Worm (Caenorhabditis elegans) whole organism, L4 larva: ENCODE results near the gene aakb-2.

Experiments
- F37D6.2 ChIP-seq: sonication (generic microtip); optimal IDR thresholded peaks from 2 replicates; lab custom pipeline; 2016; ENCODE audit warnings: mild to moderate bottlenecking, missing genetic modification characterization, missing compliant biosample characterization
- T20F7.1 ChIP-seq: fragments of 200-800 bp; sonication (Bioruptor generic); optimal IDR thresholded peaks from 2 replicates; lab custom pipeline; 2018; ENCODE audit warnings: mild to moderate bottlenecking, missing genetic modification characterization, missing compliant biosample characterization
- Y105C5A.15 ChIP-seq: fragments of 200-800 bp; sonication (Bioruptor generic); IDR thresholded peaks from 2 replicates; pipeline ENCODE4 v1.3.6; 2022; ENCODE audit warnings: missing genetic modification characterization, missing compliant biosample characterization
- Y75B8A.6 ChIP-seq: fragments of 200-800 bp; sonication (Bioruptor generic); IDR thresholded peaks from 2 replicates; pipeline ENCODE4 v1.3.6; 2022; ENCODE audit warnings: missing genetic modification reagents, missing genetic modification characterization, missing compliant biosample characterization
- ZK546.5 ChIP-seq, 2 experiments: sonication (generic microtip); optimal IDR thresholded peaks; 2 replicates each; lab custom pipeline; 2017; ENCODE audit warnings: missing biosample characterization in 2 of 2, missing genetic modification characterization in 2 of 2
- ama-1 ChIP-seq: fragments of 150-350 bp; optimal IDR thresholded peaks from 2 replicates; lab custom pipeline; 2014; ENCODE audit warnings: inconsistent platforms, mixed read lengths
- attf-4 ChIP-seq: sonication (generic microtip); optimal IDR thresholded peaks from 3 replicates; lab custom pipeline; 2017; ENCODE audit warnings: missing biosample characterization, missing genetic modification characterization
- ceh-32 ChIP-seq: sonication (generic microtip); optimal IDR thresholded peaks from 2 replicates; lab custom pipeline; 2016; ENCODE audit warnings: mild to moderate bottlenecking, missing genetic modification characterization, missing compliant biosample characterization; ENCODE audit not compliant: poor library complexity
- ceh-62 ChIP-seq: sonication (generic microtip); optimal IDR thresholded peaks from 2 replicates; lab custom pipeline; 2017; ENCODE audit warnings: missing biosample characterization, missing genetic modification characterization
- ctbp-1 ChIP-seq: fragments of 200-800 bp; sonication (Bioruptor generic); IDR thresholded peaks from 2 replicates; pipeline ENCODE4 v1.3.6; 2022; ENCODE audit warnings: missing genetic modification reagents, missing genetic modification characterization, missing compliant biosample characterization
- daf-16 ChIP-seq, 3 experiments: sonication (generic microtip); optimal IDR thresholded peaks; 2 replicates each; lab custom pipeline; 2016 to 2017; ENCODE audit warnings: missing genetic modification characterization in 3 of 3, missing genetic modification reagents in 3 of 3, mild to moderate bottlenecking in 2 of 3, missing compliant biosample characterization in 2 of 3, missing biosample characterization in 1 of 3, moderate library complexity in 1 of 3
- dmd-6 ChIP-seq: fragments of 200-800 bp; sonication (Bioruptor generic); IDR thresholded peaks from 2 replicates; pipeline ENCODE4 v1.3.6; 2022; ENCODE audit warnings: missing genetic modification reagents, missing genetic modification characterization, missing compliant biosample characterization
- dpl-1 ChIP-seq: fragments of 150-350 bp; optimal IDR thresholded peaks from 2 replicates; lab custom pipeline; 2014; ENCODE audit warnings: missing biosample characterization, missing genetic modification reagents, missing genetic modification characterization
- dve-1 ChIP-seq: sonication (generic microtip); optimal IDR thresholded peaks from 2 replicates; lab custom pipeline; 2017; ENCODE audit warnings: antibody characterized with exemption, mild to moderate bottlenecking, missing genetic modification characterization, missing compliant biosample characterization; ENCODE audit not compliant: insufficient read depth
- egl-27 ChIP-seq: sonication (generic microtip); optimal IDR thresholded peaks from 3 replicates; lab custom pipeline; 2017; ENCODE audit warnings: missing biosample characterization, missing genetic modification reagents, missing genetic modification characterization
- fkh-10 ChIP-seq: fragments of 150-350 bp; optimal IDR thresholded peaks from 2 replicates; lab custom pipeline; 2014; ENCODE audit warnings: missing biosample characterization, missing genetic modification reagents, missing genetic modification characterization
- fos-1 ChIP-seq: fragments of 150-350 bp; optimal IDR thresholded peaks from 2 replicates; lab custom pipeline; 2014; ENCODE audit warnings: missing biosample characterization, missing genetic modification characterization
- hlh-11 ChIP-seq: fragments of 200-800 bp; sonication (Bioruptor generic); optimal IDR thresholded peaks from 2 replicates; lab custom pipeline; 2018; ENCODE audit warnings: mild to moderate bottlenecking, missing genetic modification characterization, missing compliant biosample characterization
- hlh-30 ChIP-seq: sonication (generic microtip); optimal IDR thresholded peaks from 2 replicates; lab custom pipeline; 2017; ENCODE audit warnings: antibody characterized with exemption, mild to moderate bottlenecking, missing genetic modification characterization, missing compliant biosample characterization; ENCODE audit not compliant: insufficient read depth
- hmg-1.1 ChIP-seq: fragments of 200-800 bp; sonication (Bioruptor generic); IDR thresholded peaks from 2 replicates; pipeline ENCODE4 v1.3.6; 2022; ENCODE audit warnings: missing genetic modification reagents, missing genetic modification characterization, missing compliant biosample characterization
- jun-1 ChIP-seq: fragments of 150-350 bp; optimal IDR thresholded peaks from 2 replicates; lab custom pipeline; 2014; ENCODE audit warnings: missing biosample characterization, missing genetic modification reagents, missing genetic modification characterization
- lin-1 ChIP-seq: fragments of 200-800 bp; sonication (Bioruptor generic); IDR thresholded peaks from 2 replicates; pipeline ENCODE4 v1.3.6; 2022; ENCODE audit warnings: missing genetic modification reagents, missing genetic modification characterization, missing compliant biosample characterization
- lsy-2 ChIP-seq, 2 experiments: fragments of 150-350 bp in 1 of 2; sonication (generic microtip) in 1 of 2; optimal IDR thresholded peaks; 2 replicates each; lab custom pipeline; 2014 to 2017; ENCODE audit warnings: missing biosample characterization in 2 of 2, missing genetic modification characterization in 2 of 2
- madf-5 ChIP-seq, 2 experiments: fragments of 200-800 bp; sonication (Bioruptor generic); IDR thresholded peaks; 2 replicates each; pipeline ENCODE4 v1.3.6; 2022; ENCODE audit warnings: missing compliant biosample characterization in 2 of 2, missing genetic modification characterization in 2 of 2
- mdl-1 ChIP-seq, 2 experiments: fragments of 150-350 bp in 1 of 2; sonication (generic microtip) in 1 of 2; optimal IDR thresholded peaks; 2 replicates each; lab custom pipeline; 2014 to 2017; ENCODE audit warnings: missing biosample characterization in 2 of 2, missing genetic modification characterization in 2 of 2
- mes-2 ChIP-seq: sonication (generic microtip); optimal IDR thresholded peaks from 2 replicates; lab custom pipeline; 2016; ENCODE audit warnings: missing genotype, mild to moderate bottlenecking, missing genetic modification characterization, missing compliant biosample characterization; ENCODE audit not compliant: poor library complexity, severe bottlenecking
- nhr-25 ChIP-seq: sonication (generic microtip); optimal IDR thresholded peaks from 2 replicates; lab custom pipeline; 2017; ENCODE audit warnings: missing genetic modification characterization, mild to moderate bottlenecking, missing compliant biosample characterization, antibody characterized with exemption, moderate library complexity, borderline replicate concordance; ENCODE audit not compliant: insufficient read depth
- nhr-28 ChIP-seq: fragments of 150-350 bp; optimal IDR thresholded peaks from 2 replicates; lab custom pipeline; 2014; ENCODE audit warnings: missing biosample characterization, missing genetic modification characterization
- nhr-41 ChIP-seq: fragments of 200-800 bp; sonication (Bioruptor generic); IDR thresholded peaks from 2 replicates; pipeline ENCODE4 v1.3.6; 2022; ENCODE audit warnings: missing genetic modification reagents, missing genetic modification characterization, missing compliant biosample characterization
- nhr-48 ChIP-seq: sonication (generic microtip); optimal IDR thresholded peaks from 2 replicates; lab custom pipeline; 2016; ENCODE audit warnings: mild to moderate bottlenecking, missing genetic modification characterization, missing compliant biosample characterization
- pha-4 ChIP-seq, 2 experiments: fragments of 150-350 bp in 1 of 2; fragments of 200-800 bp in 1 of 2; sonication (Bioruptor generic) in 1 of 2; IDR thresholded peaks in 1 of 2; optimal IDR thresholded peaks in 1 of 2; 2 replicates each; pipeline versions ENCODE4 v1.3.6 to Lab custom; 2014 to 2022; ENCODE audit warnings: missing genetic modification characterization in 2 of 2, missing genetic modification reagents in 2 of 2, missing biosample characterization in 1 of 2, missing compliant biosample characterization in 1 of 2
- pqm-1 ChIP-seq: sonication (generic microtip); optimal IDR thresholded peaks from 2 replicates; lab custom pipeline; 2017; ENCODE audit warnings: missing biosample characterization, missing genetic modification characterization
- sdz-12 ChIP-seq: fragments of 200-800 bp; sonication (Bioruptor generic); optimal IDR thresholded peaks from 2 replicates; lab custom pipeline; 2018; ENCODE audit warnings: mild to moderate bottlenecking, missing genetic modification characterization, missing compliant biosample characterization
- set-16 ChIP-seq: fragments of 200-800 bp; sonication (Bioruptor generic); IDR thresholded peaks from 2 replicates; pipeline ENCODE4 v1.3.6; 2022; ENCODE audit warnings: missing genetic modification reagents, missing genetic modification characterization, missing compliant biosample characterization
- skn-1 ChIP-seq: fragments of 150-350 bp; optimal IDR thresholded peaks from 2 replicates; lab custom pipeline; 2014; ENCODE audit warnings: missing biosample characterization, missing genetic modification characterization
- snpc-4 ChIP-seq: fragments of 150-350 bp; optimal IDR thresholded peaks from 2 replicates; lab custom pipeline; 2014; ENCODE audit warnings: missing biosample characterization, missing genetic modification characterization
- spr-3 ChIP-seq: fragments of 200-800 bp; sonication (Bioruptor generic); optimal IDR thresholded peaks from 2 replicates; lab custom pipeline; 2018; ENCODE audit warnings: mild to moderate bottlenecking, missing genetic modification characterization, missing compliant biosample characterization
- tag-97 ChIP-seq: fragments of 200-800 bp; sonication (Bioruptor generic); IDR thresholded peaks from 2 replicates; pipeline ENCODE4 v1.3.6; 2022; ENCODE audit warnings: missing genetic modification characterization, missing compliant biosample characterization
- tra-1 ChIP-seq: fragments of 200-800 bp; sonication (Bioruptor generic); IDR thresholded peaks from 2 replicates; pipeline ENCODE4 v1.3.6; 2022; ENCODE audit warnings: missing genetic modification reagents, missing genetic modification characterization, missing compliant biosample characterization
- unc-39 ChIP-seq: sonication (generic microtip); optimal IDR thresholded peaks from 2 replicates; lab custom pipeline; 2017; ENCODE audit warnings: missing biosample characterization, missing genetic modification characterization
- unc-62 ChIP-seq, 3 experiments: fragments of 150-350 bp in 1 of 3; sonication (generic microtip); optimal IDR thresholded peaks in 2 of 3; peaks in 1 of 3; 1 replicate in 1 of 3; 2 replicates in 2 of 3; lab custom pipeline; 2014 to 2017; ENCODE audit warnings: missing biosample characterization in 3 of 3, missing genetic modification characterization in 3 of 3, missing genetic modification reagents in 3 of 3, missing genotype in 1 of 3
- vab-7 ChIP-seq: fragments of 200-800 bp; sonication (Bioruptor generic); IDR thresholded peaks from 2 replicates; pipeline ENCODE4 v1.3.6; 2022; ENCODE audit warnings: missing genetic modification reagents, missing genetic modification characterization, missing compliant biosample characterization
- zip-2 ChIP-seq: fragments of 150-350 bp; optimal IDR thresholded peaks from 2 replicates; lab custom pipeline; 2014; ENCODE audit warnings: missing biosample characterization, missing genetic modification characterization
- ztf-11 ChIP-seq: fragments of 150-350 bp; optimal IDR thresholded peaks from 2 replicates; lab custom pipeline; 2014; ENCODE audit warnings: missing biosample characterization, missing genetic modification characterization

Gene aakb-2

DNA sequence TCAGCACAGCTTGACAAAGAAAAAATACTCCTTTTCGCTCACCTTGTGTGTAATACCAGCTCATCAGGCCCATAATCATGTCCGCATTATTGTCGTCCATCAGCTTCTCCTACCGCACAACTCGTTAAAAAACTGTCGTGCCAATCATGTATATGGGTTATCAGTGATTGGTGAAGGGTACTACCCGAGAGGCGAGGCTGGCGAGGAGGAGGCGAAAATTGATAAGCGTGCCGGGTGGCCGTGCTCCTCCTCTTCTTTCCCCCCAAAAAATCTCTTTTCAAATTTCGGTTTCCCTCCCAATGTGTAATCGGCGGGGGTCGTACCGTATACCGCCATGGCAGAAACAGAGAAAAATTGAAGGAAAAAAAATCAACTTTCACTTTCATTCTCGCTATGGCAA is 48.8 kb upstream of the aakb-2 start:
- TF ChIP-seq nhr-48 (tag; lab: Kevin White, UChicago) (no peak), hlh-11 (tag; lab: Kevin White, UChicago) (no peak), mdl-1 (tag; optimal IDR thresholded peaks at IDR 0.05; lab: Kevin White, UChicago) (no peak), T20F7.1 (GFP tag; lab: Kevin White, UChicago) (no peak), lsy-2 (tag; optimal IDR thresholded peaks at IDR 0.05; lab: Kevin White, UChicago) (no peak), dpl-1 (GFP tag; lab: Kevin White, UChicago) (no peak), snpc-4 (tag; lab: Kevin White, UChicago) (no peak), set-16 (GFP tag; lab: Robert Waterston, UW) (0 out of 2 replicates have a peak, but pooled peaks have one; percentile 12), dve-1 (tag; lab: Kevin White, UChicago) (no peak), pqm-1 (tag; lab: Kevin White, UChicago) (peak; percentile 48), dmd-6 (GFP tag; lab: Robert Waterston, UW) (peak; percentile 31; the same call in 1 of the 2 replicates), madf-5 (GFP tag; IDR thresholded peaks at IDR 0.05; lab: Robert Waterston, UW) (no peak), daf-16 (GFP tag; optimal IDR thresholded peaks at IDR 0.05; lab: Kevin White, UChicago) (no peak), daf-16 (tag; optimal IDR thresholded peaks at IDR 0.05; lab: Kevin White, UChicago) (peak; percentile 7), ctbp-1 (no peak), F37D6.2 (tag; lab: Kevin White, UChicago) (no peak), jun-1 (tag; lab: Kevin White, UChicago) (no peak), unc-62 (GFP tag; optimal IDR thresholded peaks at IDR 0.05 in 1 of 2; lab: Kevin White, UChicago) (peak in 1 of 2 experiments; percentile 25), unc-62 (tag; optimal IDR thresholded peaks at IDR 0.05; lab: Kevin White, UChicago) (no peak), ceh-32 (tag; lab: Kevin White, UChicago) (no peak), ama-1 (lab: Kevin White, UChicago) (no peak), skn-1 (no peak), nhr-25 (tag; lab: Kevin White, UChicago) (no peak), hlh-30 (tag; lab: Kevin White, UChicago) (no peak), ZK546.5 (tag; optimal IDR thresholded peaks at IDR 0.05; lab: Kevin White, UChicago) (no peak), hmg-1.1 (no peak), lin-1 (GFP tag; lab: Robert Waterston, UW) (peak; percentile 21; the same call in 1 of the 2 replicates), nhr-41 (no peak), tag-97 (no peak), egl-27 (tag; lab: Kevin White, UChicago) (no peak), tra-1 (GFP tag; lab: Robert Waterston, UW) (peak; percentile 56; the same call in 1 of the 2 replicates), ztf-11 (tag; lab: Kevin White, UChicago) (no peak), Y75B8A.6 (GFP tag; lab: Robert Waterston, UW) (no peak), nhr-28 (tag; lab: Kevin White, UChicago) (peak; percentile 16), spr-3 (GFP tag; lab: Kevin White, UChicago) (no peak), Y105C5A.15 (no peak), attf-4 (tag; lab: Kevin White, UChicago) (no peak), vab-7 (GFP tag; lab: Robert Waterston, UW) (no peak), zip-2 (no peak), ceh-62 (tag; lab: Kevin White, UChicago) (no peak), fkh-10 (GFP tag; lab: Kevin White, UChicago) (no peak), fos-1 (tag; lab: Kevin White, UChicago) (no peak)
- TF ChIP-seq, all 104 proteins: peak for 8

DNA sequence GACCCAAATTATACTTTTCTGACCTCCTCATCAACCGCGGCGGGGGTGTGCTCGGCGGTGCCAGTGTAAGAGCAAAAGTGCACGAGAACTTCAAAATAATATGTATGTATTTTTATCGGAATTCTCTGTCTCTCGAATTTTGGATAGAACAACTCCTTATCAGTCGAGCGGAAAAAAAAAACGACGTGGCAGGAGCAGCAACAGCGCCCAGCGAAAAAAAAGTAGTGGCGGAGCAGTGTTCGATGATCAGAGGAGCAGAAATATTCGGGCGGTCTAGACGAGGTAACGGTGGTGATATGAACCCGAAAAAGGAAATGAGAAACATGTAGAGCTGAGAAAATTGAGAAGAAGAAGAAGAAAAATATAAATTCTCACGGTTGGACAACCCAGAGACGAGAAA is 43.7 kb upstream of the aakb-2 start:
- no peak for TF ChIP-seq daf-16 (GFP tag; optimal IDR thresholded peaks at IDR 0.05; lab: Kevin White, UChicago)
- TF ChIP-seq daf-16 (tag; optimal IDR thresholded peaks at IDR 0.05; lab: Kevin White, UChicago), result peak; percentile 72
- TF ChIP-seq mes-2 (tag; lab: Kevin White, UChicago), result peak; percentile 16
- TF ChIP-seq unc-62 (GFP tag; optimal IDR thresholded peaks at IDR 0.05 in 1 of 2; lab: Kevin White, UChicago), result no peak
- TF ChIP-seq unc-62 (tag; optimal IDR thresholded peaks at IDR 0.05; lab: Kevin White, UChicago), result no peak
- 0 out of 2 replicates have a peak, but pooled peaks have one; percentile 7 for TF ChIP-seq pha-4 (GFP tag; IDR thresholded peaks at IDR 0.05; lab: Robert Waterston, UW)
- no peak for TF ChIP-seq pha-4 (tag; optimal IDR thresholded peaks at IDR 0.05; lab: Kevin White, UChicago)
- peak; percentile 47 for TF ChIP-seq nhr-28 (tag; lab: Kevin White, UChicago)
- peak; percentile 55 for TF ChIP-seq dve-1 (tag; lab: Kevin White, UChicago)
- TF ChIP-seq tra-1 (GFP tag; lab: Robert Waterston, UW), result 0 out of 2 replicates have a peak, but pooled peaks have one; percentile 27
- TF ChIP-seq sdz-12 (GFP tag; lab: Kevin White, UChicago), result no peak
- peak; percentile 29 for TF ChIP-seq pqm-1 (tag; lab: Kevin White, UChicago)
- TF ChIP-seq hlh-11 (tag; lab: Kevin White, UChicago), result peak; percentile 31
- no peak for TF ChIP-seq unc-39 (tag; lab: Kevin White, UChicago)
- TF ChIP-seq, all 104 proteins: peak for 8
